Worm (Caenorhabditis elegans): ENCODE results near the gene F58E6.4.

- TF ChIP-seq eor-1 (tag; optimal IDR thresholded peaks at IDR 0.05) (no peak), tbx-2 (tag; optimal IDR thresholded peaks at IDR 0.05) (no peak), ceh-28 (tag; optimal IDR thresholded peaks at IDR 0.05) (no peak), unc-62 (GFP tag; optimal IDR thresholded peaks at IDR 0.05) (no peak), mdl-1 (tag; optimal IDR thresholded peaks at IDR 0.05) (no peak), ama-1 (optimal IDR thresholded peaks at IDR 0.05) (no peak), fkh-2 (tag; optimal IDR thresholded peaks at IDR 0.05) (no peak), nhr-77 (tag; optimal IDR thresholded peaks at IDR 0.05) (no peak), nhr-11 (tag; optimal IDR thresholded peaks at IDR 0.05) (no peak), jun-1 (tag; optimal IDR thresholded peaks at IDR 0.05) (no peak), nhr-237 (tag; optimal IDR thresholded peaks at IDR 0.05) (no peak), fos-1 (tag; optimal IDR thresholded peaks at IDR 0.05) (no peak), pha-4 (tag; optimal IDR thresholded peaks at IDR 0.05) (no peak)
These were observed 6.0 kb upstream of the F58E6.4 start, which contains the start of gene hrg-3 for ce11 chrV:9756242-9756641.

Measured in whole organism, L3 larva.